Worm (Caenorhabditis elegans) whole organism, L3 larva: ENCODE results near the gene exc-5.

ENCODE experiments used
- R02D3.7 ChIP-seq: fragments of 150-350 bp; optimal IDR thresholded peaks from 2 replicates; lab custom pipeline; 2014; ENCODE audit warnings: missing biosample characterization, missing genetic modification characterization
- ZK546.5 ChIP-seq: sonication (generic microtip); optimal IDR thresholded peaks from 2 replicates; lab custom pipeline; 2017; ENCODE audit warnings: missing biosample characterization, missing genetic modification characterization
- aly-2 ChIP-seq: fragments of 150-350 bp; optimal IDR thresholded peaks from 2 replicates; lab custom pipeline; 2014; ENCODE audit warnings: missing biosample characterization, missing genetic modification characterization
- ama-1 ChIP-seq: fragments of 150-350 bp; optimal IDR thresholded peaks from 2 replicates; lab custom pipeline; 2018
- ceh-16 ChIP-seq: sonication (generic microtip); optimal IDR thresholded peaks from 2 replicates; lab custom pipeline; 2017; ENCODE audit warnings: missing biosample characterization, missing genetic modification characterization
- ceh-82 ChIP-seq: fragments of 150-350 bp; optimal IDR thresholded peaks from 2 replicates; lab custom pipeline; 2014; ENCODE audit warnings: missing biosample characterization, missing genetic modification characterization
- ceh-9 ChIP-seq: sonication (generic microtip); optimal IDR thresholded peaks from 2 replicates; lab custom pipeline; 2018; ENCODE audit warnings: missing biosample characterization, missing genetic modification characterization
- egl-27 ChIP-seq: sonication (generic microtip); optimal IDR thresholded peaks from 4 replicates; lab custom pipeline; 2017; ENCODE audit warnings: missing biosample characterization, missing genetic modification reagents, missing genetic modification characterization
- elt-1 ChIP-seq: fragments of 150-350 bp; optimal IDR thresholded peaks from 2 replicates; lab custom pipeline; 2014; ENCODE audit warnings: missing biosample characterization, missing genetic modification characterization
- elt-2 ChIP-seq: sonication (generic microtip); optimal IDR thresholded peaks from 2 replicates; lab custom pipeline; 2016; ENCODE audit warnings: missing genetic modification reagents, mild to moderate bottlenecking, missing genetic modification characterization, missing compliant biosample characterization
- elt-3 ChIP-seq, 3 experiments: fragments of 150-350 bp in 1 of 3; sonication (generic microtip) in 2 of 3; optimal IDR thresholded peaks; 2 replicates in 2 of 3; 4 replicates in 1 of 3; lab custom pipeline; 2014 to 2017; ENCODE audit warnings: missing biosample characterization in 3 of 3, missing genetic modification characterization in 3 of 3
- fkh-10 ChIP-seq: sonication (generic microtip); optimal IDR thresholded peaks from 2 replicates; lab custom pipeline; 2017; ENCODE audit warnings: missing biosample characterization, missing genetic modification reagents, missing genetic modification characterization
- fos-1 ChIP-seq: fragments of 150-350 bp; optimal IDR thresholded peaks from 2 replicates; lab custom pipeline; 2014; ENCODE audit warnings: missing biosample characterization, missing genetic modification characterization
- hmg-11 ChIP-seq: sonication (generic microtip); optimal IDR thresholded peaks from 2 replicates; lab custom pipeline; 2016; ENCODE audit warnings: missing genetic modification characterization, missing compliant biosample characterization
- lin-15B ChIP-seq: fragments of 150-350 bp; optimal IDR thresholded peaks from 2 replicates; lab custom pipeline; 2014; ENCODE audit warnings: missing biosample characterization, missing genetic modification characterization
- lin-39 ChIP-seq: fragments of 150-350 bp; optimal IDR thresholded peaks from 2 replicates; lab custom pipeline; 2018; ENCODE audit warnings: missing biosample characterization, missing genetic modification reagents, missing genetic modification characterization
- lsy-12 ChIP-seq: sonication (generic microtip); optimal IDR thresholded peaks from 2 replicates; lab custom pipeline; 2016; ENCODE audit warnings: mild to moderate bottlenecking, missing genetic modification characterization, missing compliant biosample characterization
- mdl-1 ChIP-seq: fragments of 150-350 bp; optimal IDR thresholded peaks from 2 replicates; lab custom pipeline; 2014; ENCODE audit warnings: missing biosample characterization, missing genetic modification characterization
- mml-1 ChIP-seq: fragments of 150-350 bp; sonication (generic microtip); optimal IDR thresholded peaks from 3 replicates; lab custom pipeline; 2014; ENCODE audit warnings: missing biosample characterization, missing genetic modification characterization
- nfya-1 ChIP-seq: sonication (generic microtip); optimal IDR thresholded peaks from 2 replicates; lab custom pipeline; 2017; ENCODE audit warnings: missing genetic modification characterization, mild to moderate bottlenecking, missing compliant biosample characterization, antibody characterized with exemption, moderate library complexity; ENCODE audit not compliant: insufficient read depth
- nhr-23 ChIP-seq: fragments of 150-350 bp; optimal IDR thresholded peaks from 2 replicates; lab custom pipeline; 2014; ENCODE audit warnings: missing biosample characterization, missing genetic modification reagents, missing genetic modification characterization
- nhr-237 ChIP-seq: fragments of 150-350 bp; optimal IDR thresholded peaks from 2 replicates; lab custom pipeline; 2014; ENCODE audit warnings: missing biosample characterization, missing genetic modification characterization
- nhr-25 ChIP-seq: sonication (generic microtip); optimal IDR thresholded peaks from 2 replicates; lab custom pipeline; 2017; ENCODE audit warnings: missing biosample characterization, missing genetic modification characterization
- nhr-28 ChIP-seq: fragments of 150-350 bp; optimal IDR thresholded peaks from 2 replicates; lab custom pipeline; 2014; ENCODE audit warnings: missing biosample characterization, missing genetic modification characterization
- nhr-43 ChIP-seq: sonication (generic microtip); optimal IDR thresholded peaks from 2 replicates; lab custom pipeline; 2016; ENCODE audit warnings: mild to moderate bottlenecking, missing genetic modification characterization, missing compliant biosample characterization; ENCODE audit not compliant: poor library complexity, severe bottlenecking
- nhr-67 ChIP-seq: fragments of 150-350 bp; optimal IDR thresholded peaks from 2 replicates; lab custom pipeline; 2014; ENCODE audit warnings: missing biosample characterization, missing genetic modification characterization
- nhr-76 ChIP-seq: fragments of 150-350 bp; sonication (generic microtip); optimal IDR thresholded peaks from 5 replicates; lab custom pipeline; 2014; ENCODE audit warnings: missing biosample characterization, missing genetic modification characterization
- pha-4 ChIP-seq: fragments of 150-350 bp; optimal IDR thresholded peaks from 2 replicates; lab custom pipeline; 2014; ENCODE audit warnings: missing biosample characterization, missing genetic modification reagents, missing genetic modification characterization
- pqm-1 ChIP-seq: fragments of 150-350 bp; optimal IDR thresholded peaks from 2 replicates; lab custom pipeline; 2017; ENCODE audit warnings: missing biosample characterization, missing genetic modification characterization, inconsistent platforms
- sea-2 ChIP-seq: fragments of 150-350 bp; sonication (generic microtip); optimal IDR thresholded peaks from 4 replicates; lab custom pipeline; 2014; ENCODE audit warnings: missing biosample characterization, missing genetic modification reagents, missing genetic modification characterization
- skn-1 ChIP-seq: fragments of 150-350 bp; optimal IDR thresholded peaks from 2 replicates; lab custom pipeline; 2014; ENCODE audit warnings: missing biosample characterization, missing genetic modification characterization
- snpc-4 ChIP-seq: fragments of 150-350 bp; optimal IDR thresholded peaks from 2 replicates; lab custom pipeline; 2014; ENCODE audit warnings: missing biosample characterization, missing genetic modification characterization
- tbx-2 ChIP-seq: sonication (generic microtip); optimal IDR thresholded peaks from 2 replicates; lab custom pipeline; 2016; ENCODE audit warnings: mild to moderate bottlenecking, missing genetic modification characterization, missing compliant biosample characterization
- unc-39 ChIP-seq: sonication (generic microtip); optimal IDR thresholded peaks from 4 replicates; lab custom pipeline; 2017; ENCODE audit warnings: missing biosample characterization, missing genetic modification characterization
- zag-1 ChIP-seq: fragments of 150-350 bp; optimal IDR thresholded peaks from 2 replicates; lab custom pipeline; 2014; ENCODE audit warnings: missing biosample characterization, missing genetic modification characterization
- ztf-11 ChIP-seq: fragments of 150-350 bp; optimal IDR thresholded peaks from 2 replicates; lab custom pipeline; 2014; ENCODE audit warnings: missing biosample characterization, missing genetic modification characterization
- ztf-4 ChIP-seq: fragments of 150-350 bp; optimal IDR thresholded peaks from 2 replicates; lab custom pipeline; 2014; ENCODE audit warnings: missing biosample characterization, missing genetic modification characterization

Gene exc-5

ce11 chrIV:8817639-8818038 is 4.2 kb upstream of the exc-5 start, which contains the start of gene T28C6.10:
Gene T28C6.10 (plus strand): TSS chrIV:8817939.
- TF ChIP-seq ZK546.5 (tag; lab: Kevin White, UChicago) (no peak), snpc-4 (tag; lab: Kevin White, UChicago) (no peak), nhr-67 (no peak), pqm-1 (tag; lab: Kevin White, UChicago) (no peak), egl-27 (no peak), nhr-23 (no peak)

DNA sequence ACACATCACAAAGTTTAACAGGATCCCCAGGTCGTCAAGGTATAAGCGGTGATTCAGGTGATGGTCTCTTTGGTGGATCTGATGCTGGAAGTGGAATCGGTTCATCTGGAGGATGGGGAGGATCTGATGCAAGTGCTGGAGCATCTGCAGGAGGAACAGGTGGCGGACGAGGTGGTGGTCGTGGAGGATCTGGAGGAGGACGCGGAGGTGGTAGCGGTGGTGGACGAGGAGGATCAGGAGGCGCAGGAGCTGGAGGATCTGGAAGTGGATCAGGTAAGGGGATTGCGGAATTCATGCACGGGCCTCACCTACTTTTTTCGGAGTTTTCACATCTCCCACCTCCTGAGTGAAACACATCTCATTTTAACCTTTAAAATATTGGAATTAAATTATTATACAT is 3.1 kb upstream of the exc-5 start:
- no peak for TF ChIP-seq sea-2

ce11 chrIV:8816029-8816428 is 2.6 kb upstream of the exc-5 start, which contains the start of gene grsp-2:
Gene grsp-2 (plus strand): TSS chrIV:8816329.
- no peak for TF ChIP-seq nhr-237 (tag; lab: Kevin White, UChicago)
- no peak for TF ChIP-seq nhr-25
- no peak for TF ChIP-seq egl-27
- TF ChIP-seq ztf-11 (tag; lab: Kevin White, UChicago) = no peak
- no peak for TF ChIP-seq elt-3 (tag; optimal IDR thresholded peaks at IDR 0.05; lab: Kevin White, UChicago)
- no peak for TF ChIP-seq mml-1
- TF ChIP-seq aly-2 = no peak
- no peak for TF ChIP-seq ceh-9
- no peak for TF ChIP-seq elt-1 (tag; lab: Kevin White, UChicago)
- TF ChIP-seq unc-39 (tag; lab: Kevin White, UChicago) = no peak
- no peak for TF ChIP-seq fos-1 (tag; lab: Kevin White, UChicago)
- no peak for TF ChIP-seq lsy-12 (tag; lab: Kevin White, UChicago)
- TF ChIP-seq, all 47 proteins: peak for 0

ce11 chrIV:8815162-8815561 is 1.7 kb upstream of the exc-5 start:
- TF ChIP-seq nhr-43 (peak; percentile 2), elt-3 (tag; optimal IDR thresholded peaks at IDR 0.05; lab: Kevin White, UChicago) (peak in 1 of 3 experiments; percentile 48), nhr-23 (peak; percentile 66), fkh-10 (GFP tag; lab: Kevin White, UChicago) (no peak)

ce11 chrIV:8807327-8807726 is 6.1 kb downstream of the exc-5 start:
- TF ChIP-seq pqm-1 (tag; lab: Kevin White, UChicago) (peak; percentile 65), ceh-16 (no peak), pha-4 (tag; lab: Kevin White, UChicago) (peak; percentile 75)

ce11 chrIV:8798255-8798654 is 15.2 kb downstream of the exc-5 start, which contains the start of gene clec-182:
Gene clec-182 (minus strand): TSS chrIV:8798355.
- TF ChIP-seq pha-4 (tag; lab: Kevin White, UChicago) (no peak), nhr-43 (no peak)
- TF ChIP-seq, all 47 proteins: peak for 0

ce11 chrIV:8796246-8796645 is 17.2 kb downstream of the exc-5 start:
- peak; percentile 66 for TF ChIP-seq nfya-1 (tag; lab: Kevin White, UChicago)
- TF ChIP-seq fkh-10 (GFP tag; lab: Kevin White, UChicago) = peak; percentile 68
- TF ChIP-seq hmg-11 (tag; lab: Kevin White, UChicago) = peak; percentile 26
- peak; percentile 41 for TF ChIP-seq snpc-4 (tag; lab: Kevin White, UChicago)
- TF ChIP-seq egl-27 = no peak
- peak; percentile 64 for TF ChIP-seq lin-39 (tag; lab: Kevin White, UChicago)

- peak; percentile 46 for TF ChIP-seq R02D3.7
- TF ChIP-seq snpc-4 (tag; lab: Kevin White, UChicago) = peak; percentile 83
- peak; percentile 29 for TF ChIP-seq zag-1 (tag; lab: Kevin White, UChicago)
- TF ChIP-seq hmg-11 (tag; lab: Kevin White, UChicago) = peak; percentile 80
- TF ChIP-seq nhr-28 (tag; lab: Kevin White, UChicago) = no peak
- TF ChIP-seq ceh-16 = no peak
- peak; percentile 49 for TF ChIP-seq ceh-82 (tag; lab: Kevin White, UChicago)
- TF ChIP-seq elt-3 (tag; optimal IDR thresholded peaks at IDR 0.05; lab: Kevin White, UChicago) = peak in 1 of 3 experiments; percentile 11
- peak; percentile 75 for TF ChIP-seq mdl-1 (tag; lab: Kevin White, UChicago)
- TF ChIP-seq ama-1 (lab: Kevin White, UChicago) = no peak
- TF ChIP-seq egl-27 = peak; percentile 53
- no peak for TF ChIP-seq aly-2
- TF ChIP-seq unc-39 (tag; lab: Kevin White, UChicago) = no peak
- no peak for TF ChIP-seq fos-1 (tag; lab: Kevin White, UChicago)
- peak; percentile 79 for TF ChIP-seq lin-39 (tag; lab: Kevin White, UChicago)
- TF ChIP-seq elt-2 (tag; lab: Kevin White, UChicago) = peak; percentile 97
- peak; percentile 71 for TF ChIP-seq tbx-2
- TF ChIP-seq lin-15B (tag; lab: Kevin White, UChicago) = peak; percentile 17
- peak; percentile 67 for TF ChIP-seq ztf-4 (tag; lab: Kevin White, UChicago)
- peak; percentile 12 for TF ChIP-seq skn-1
- TF ChIP-seq nhr-237 (tag; lab: Kevin White, UChicago) = no peak
- peak; percentile 56 for TF ChIP-seq pqm-1 (tag; lab: Kevin White, UChicago)
- no peak for TF ChIP-seq nhr-76 (tag; lab: Kevin White, UChicago)
Measured at ce11 chrIV:8794895-8795665, 18.4 kb downstream of the exc-5 start.
